Worm (Caenorhabditis elegans) whole organism, L3 larva: ENCODE data around the gene srh-70.
"Not testable (repeated sequence)": the region's sequence is repeated elsewhere in the genome, so short reads cannot be mapped to it uniquely, and the experiment has no call there.

Source experiments
- R02D3.7 ChIP-seq: fragments of 150-350 bp; optimal IDR thresholded peaks from 2 replicates; lab custom pipeline; 2014; ENCODE audit warnings: missing biosample characterization, missing genetic modification characterization
- aly-2 ChIP-seq: fragments of 150-350 bp; optimal IDR thresholded peaks from 2 replicates; lab custom pipeline; 2014; ENCODE audit warnings: missing biosample characterization, missing genetic modification characterization
- ama-1 ChIP-seq: fragments of 150-350 bp; optimal IDR thresholded peaks from 2 replicates; lab custom pipeline; 2018
- ceh-16 ChIP-seq: sonication (generic microtip); optimal IDR thresholded peaks from 2 replicates; lab custom pipeline; 2017; ENCODE audit warnings: missing biosample characterization, missing genetic modification characterization
- ceh-28 ChIP-seq: fragments of 150-350 bp; optimal IDR thresholded peaks from 2 replicates; lab custom pipeline; 2014; ENCODE audit warnings: missing biosample characterization, missing genetic modification reagents, missing genetic modification characterization
- ceh-9 ChIP-seq: sonication (generic microtip); optimal IDR thresholded peaks from 2 replicates; lab custom pipeline; 2018; ENCODE audit warnings: missing biosample characterization, missing genetic modification characterization
- daf-12 ChIP-seq: fragments of 150-350 bp; optimal IDR thresholded peaks from 2 replicates; lab custom pipeline; 2014; ENCODE audit warnings: missing biosample characterization, missing genetic modification reagents, missing genetic modification characterization
- egl-27 ChIP-seq: sonication (generic microtip); optimal IDR thresholded peaks from 4 replicates; lab custom pipeline; 2017; ENCODE audit warnings: missing biosample characterization, missing genetic modification reagents, missing genetic modification characterization
- elt-2 ChIP-seq: sonication (generic microtip); optimal IDR thresholded peaks from 2 replicates; lab custom pipeline; 2016; ENCODE audit warnings: missing genetic modification reagents, mild to moderate bottlenecking, missing genetic modification characterization, missing compliant biosample characterization
- elt-3 ChIP-seq, 3 experiments: fragments of 150-350 bp in 1 of 3; sonication (generic microtip) in 2 of 3; optimal IDR thresholded peaks; 2 replicates in 2 of 3; 4 replicates in 1 of 3; lab custom pipeline; 2014 to 2017; ENCODE audit warnings: missing biosample characterization in 3 of 3, missing genetic modification characterization in 3 of 3
- eor-1 ChIP-seq, 2 experiments: fragments of 150-350 bp; optimal IDR thresholded peaks; 2 replicates each; lab custom pipeline; 2014 to 2018; ENCODE audit warnings: missing biosample characterization in 2 of 2, missing genetic modification characterization in 2 of 2
- fkh-10 ChIP-seq: sonication (generic microtip); optimal IDR thresholded peaks from 2 replicates; lab custom pipeline; 2017; ENCODE audit warnings: missing biosample characterization, missing genetic modification reagents, missing genetic modification characterization
- fkh-2 ChIP-seq: fragments of 150-350 bp; optimal IDR thresholded peaks from 2 replicates; lab custom pipeline; 2014; ENCODE audit warnings: missing biosample characterization, missing genetic modification reagents, missing genetic modification characterization
- fos-1 ChIP-seq: fragments of 150-350 bp; optimal IDR thresholded peaks from 2 replicates; lab custom pipeline; 2014; ENCODE audit warnings: missing biosample characterization, missing genetic modification characterization
- lin-15B ChIP-seq: fragments of 150-350 bp; optimal IDR thresholded peaks from 2 replicates; lab custom pipeline; 2014; ENCODE audit warnings: missing biosample characterization, missing genetic modification characterization
- lin-39 ChIP-seq: fragments of 150-350 bp; optimal IDR thresholded peaks from 2 replicates; lab custom pipeline; 2018; ENCODE audit warnings: missing biosample characterization, missing genetic modification reagents, missing genetic modification characterization
- lsy-12 ChIP-seq: sonication (generic microtip); optimal IDR thresholded peaks from 2 replicates; lab custom pipeline; 2016; ENCODE audit warnings: mild to moderate bottlenecking, missing genetic modification characterization, missing compliant biosample characterization
- mml-1 ChIP-seq: fragments of 150-350 bp; sonication (generic microtip); optimal IDR thresholded peaks from 3 replicates; lab custom pipeline; 2014; ENCODE audit warnings: missing biosample characterization, missing genetic modification characterization
- nfya-1 ChIP-seq: sonication (generic microtip); optimal IDR thresholded peaks from 2 replicates; lab custom pipeline; 2017; ENCODE audit warnings: missing genetic modification characterization, mild to moderate bottlenecking, missing compliant biosample characterization, antibody characterized with exemption, moderate library complexity; ENCODE audit not compliant: insufficient read depth
- nhr-11 ChIP-seq: fragments of 150-350 bp; optimal IDR thresholded peaks from 2 replicates; lab custom pipeline; 2014; ENCODE audit warnings: missing biosample characterization, missing genetic modification characterization
- nhr-237 ChIP-seq: fragments of 150-350 bp; optimal IDR thresholded peaks from 2 replicates; lab custom pipeline; 2014; ENCODE audit warnings: missing biosample characterization, missing genetic modification characterization
- nhr-28 ChIP-seq: fragments of 150-350 bp; optimal IDR thresholded peaks from 2 replicates; lab custom pipeline; 2014; ENCODE audit warnings: missing biosample characterization, missing genetic modification characterization
- nhr-43 ChIP-seq: sonication (generic microtip); optimal IDR thresholded peaks from 2 replicates; lab custom pipeline; 2016; ENCODE audit warnings: mild to moderate bottlenecking, missing genetic modification characterization, missing compliant biosample characterization; ENCODE audit not compliant: poor library complexity, severe bottlenecking
- nhr-76 ChIP-seq: fragments of 150-350 bp; sonication (generic microtip); optimal IDR thresholded peaks from 5 replicates; lab custom pipeline; 2014; ENCODE audit warnings: missing biosample characterization, missing genetic modification characterization
- nhr-77 ChIP-seq: fragments of 150-350 bp; optimal IDR thresholded peaks from 2 replicates; lab custom pipeline; 2014; ENCODE audit warnings: missing biosample characterization, missing genetic modification characterization
- pha-4 ChIP-seq: fragments of 150-350 bp; optimal IDR thresholded peaks from 2 replicates; lab custom pipeline; 2014; ENCODE audit warnings: missing biosample characterization, missing genetic modification reagents, missing genetic modification characterization
- pqm-1 ChIP-seq: fragments of 150-350 bp; optimal IDR thresholded peaks from 2 replicates; lab custom pipeline; 2017; ENCODE audit warnings: missing biosample characterization, missing genetic modification characterization, inconsistent platforms
- sea-2 ChIP-seq: fragments of 150-350 bp; sonication (generic microtip); optimal IDR thresholded peaks from 4 replicates; lab custom pipeline; 2014; ENCODE audit warnings: missing biosample characterization, missing genetic modification reagents, missing genetic modification characterization
- tbx-2 ChIP-seq: sonication (generic microtip); optimal IDR thresholded peaks from 2 replicates; lab custom pipeline; 2016; ENCODE audit warnings: mild to moderate bottlenecking, missing genetic modification characterization, missing compliant biosample characterization
- unc-62 ChIP-seq: fragments of 150-350 bp; sonication (generic microtip); optimal IDR thresholded peaks from 4 replicates; lab custom pipeline; 2014; ENCODE audit warnings: missing biosample characterization, missing genetic modification reagents, missing genetic modification characterization
- zag-1 ChIP-seq: fragments of 150-350 bp; optimal IDR thresholded peaks from 2 replicates; lab custom pipeline; 2014; ENCODE audit warnings: missing biosample characterization, missing genetic modification characterization
- ztf-11 ChIP-seq: fragments of 150-350 bp; optimal IDR thresholded peaks from 2 replicates; lab custom pipeline; 2014; ENCODE audit warnings: missing biosample characterization, missing genetic modification characterization

Gene srh-70

DNA sequence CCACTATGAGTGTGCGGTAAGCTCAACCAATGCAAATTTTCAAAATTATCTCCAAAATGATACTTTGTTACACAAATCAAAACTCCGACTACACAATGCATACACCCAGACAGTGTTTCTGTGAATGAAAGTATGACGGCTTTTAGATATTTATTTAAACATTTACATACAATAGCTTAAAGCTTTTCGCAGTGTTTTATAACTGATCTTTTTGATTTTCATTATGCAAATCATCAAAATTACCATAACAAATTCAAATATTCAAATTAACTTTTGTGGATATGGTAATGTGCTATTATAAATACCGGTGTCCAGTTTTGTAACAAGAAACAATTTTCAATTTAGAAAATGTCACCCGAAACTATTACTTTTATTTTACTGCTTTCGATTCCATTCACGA, 27.8 kb upstream of the srh-70 start, which contains the start of the genes F49C5.5 and F49C5.10:
TSS of gene F49C5.5 (minus strand) at position 101 of the 400 bp plus-strand sequence.
TSS of gene F49C5.10 (plus strand) at position 344 of the 400 bp plus-strand sequence.
- TF ChIP-seq zag-1 (tag; lab: Kevin White, UChicago) (no peak), daf-12 (tag; lab: Kevin White, UChicago) (no peak), nhr-43 (no peak), pha-4 (tag; lab: Kevin White, UChicago) (no peak)
- TF ChIP-seq, all 47 proteins: peak for 0

ce11 chrII:12544533-12544932, 25.9 kb upstream of the srh-70 start, which contains the start of gene F49C5.9:
TSS of gene F49C5.9 (minus strand) at chrII:12544633.
- TF ChIP-seq aly-2 (tag; lab: Kevin White, UChicago) (no peak), mml-1 (tag; lab: Kevin White, UChicago) (no peak), nhr-76 (tag; lab: Kevin White, UChicago) (no peak), pqm-1 (no peak), ama-1 (no peak), ztf-11 (tag; lab: Kevin White, UChicago) (no peak), lin-39 (no peak), fkh-2 (tag; lab: Kevin White, UChicago) (no peak)
- TF ChIP-seq, all 47 proteins: peak for 0

ce11 chrII:12542594-12542997, 23.9 kb upstream of the srh-70 start:
- TF ChIP-seq elt-2 (tag; lab: Kevin White, UChicago) (peak; percentile 58), tbx-2 (no peak), nhr-28 (tag; lab: Kevin White, UChicago) (no peak)
- TF ChIP-seq, all 47 proteins: peak for 1

DNA sequence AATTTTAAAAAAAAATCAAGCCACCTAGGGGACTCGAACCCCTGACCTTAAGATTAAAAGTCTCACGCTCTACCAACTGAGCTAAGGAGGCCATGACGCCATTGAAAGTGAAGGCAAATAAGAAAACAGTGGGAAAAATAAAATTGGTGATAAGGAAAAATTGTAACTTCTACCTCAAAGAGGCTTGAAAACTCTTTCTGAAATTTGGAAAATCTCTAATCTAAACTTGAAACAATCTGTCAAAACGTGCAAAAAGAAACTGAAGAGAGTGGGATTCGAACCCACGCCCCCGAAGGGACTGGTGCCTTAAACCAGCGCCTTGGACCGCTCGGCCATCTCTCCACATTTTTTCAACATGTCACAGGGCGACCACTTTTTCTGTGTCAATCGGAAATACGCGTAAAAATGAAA, 23.0 kb upstream of the srh-70 start:
- TF ChIP-seq elt-2 (tag; lab: Kevin White, UChicago): peak; percentile 46
- TF ChIP-seq lsy-12 (tag; lab: Kevin White, UChicago): peak; percentile 38
- TF ChIP-seq nhr-43: peak; percentile 24
- TF ChIP-seq nfya-1 (tag; lab: Kevin White, UChicago): peak; percentile 23
- TF ChIP-seq, all 47 proteins: peak for 4; not testable (repeated sequence) for 43

ce11 chrII:12539395-12539794, 20.7 kb upstream of the srh-70 start:
- TF ChIP-seq nhr-77 (tag; lab: Kevin White, UChicago): no peak
- TF ChIP-seq egl-27 (tag; lab: Kevin White, UChicago): no peak
- no peak for TF ChIP-seq nhr-28 (tag; lab: Kevin White, UChicago)
- no peak for TF ChIP-seq unc-62 (GFP tag; lab: Kevin White, UChicago)
- TF ChIP-seq fos-1 (tag; lab: Kevin White, UChicago): no peak
- no peak for TF ChIP-seq lin-15B (tag; lab: Kevin White, UChicago)
- no peak for TF ChIP-seq fkh-10 (GFP tag; lab: Kevin White, UChicago)
- TF ChIP-seq elt-3 (tag; optimal IDR thresholded peaks at IDR 0.05; lab: Kevin White, UChicago): no peak
- TF ChIP-seq daf-12 (tag; lab: Kevin White, UChicago): no peak
- no peak for TF ChIP-seq sea-2

DNA sequence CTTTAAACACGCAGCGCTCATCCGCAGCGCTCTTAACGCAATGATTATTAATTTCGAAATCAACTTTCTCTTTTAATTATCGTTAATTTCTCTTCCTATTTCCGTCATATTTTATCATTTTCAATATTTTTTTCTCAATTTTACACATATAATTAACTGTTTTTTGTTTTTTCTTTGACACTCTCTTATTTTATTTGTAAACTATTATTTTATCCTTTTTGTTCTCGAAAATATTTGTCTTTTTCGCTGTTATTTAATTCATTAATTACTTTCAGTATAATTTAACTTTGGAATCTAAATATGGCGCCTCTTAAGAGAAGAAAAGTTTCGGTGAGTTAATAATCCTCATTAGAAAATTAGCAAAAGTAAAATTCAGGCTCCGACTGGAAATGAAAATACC, 17.5 kb upstream of the srh-70 start, which contains the start of gene F49C5.3:
TSS of gene F49C5.3 (plus strand) at position 301 of the 400 bp plus-strand sequence.
- not testable (repeated sequence) for TF ChIP-seq R02D3.7 (tag; lab: Kevin White, UChicago); elt-3 (tag; optimal IDR thresholded peaks at IDR 0.05; lab: Kevin White, UChicago); nhr-11 (tag; lab: Kevin White, UChicago)

- TF ChIP-seq ztf-11 (tag; lab: Kevin White, UChicago): no peak
- TF ChIP-seq unc-62 (GFP tag; lab: Kevin White, UChicago): no peak
- TF ChIP-seq nhr-237 (tag; lab: Kevin White, UChicago): no peak
- TF ChIP-seq nhr-28 (tag; lab: Kevin White, UChicago): no peak
- TF ChIP-seq ceh-16 (tag; lab: Kevin White, UChicago): no peak
- TF ChIP-seq daf-12 (tag; lab: Kevin White, UChicago): no peak
- no peak for TF ChIP-seq tbx-2
- no peak for TF ChIP-seq eor-1 (tag; optimal IDR thresholded peaks at IDR 0.05; lab: Kevin White, UChicago)
- no peak for TF ChIP-seq mml-1 (tag; lab: Kevin White, UChicago)
- no peak for TF ChIP-seq fos-1 (tag; lab: Kevin White, UChicago)
- no peak for TF ChIP-seq egl-27 (tag; lab: Kevin White, UChicago)
- TF ChIP-seq R02D3.7 (tag; lab: Kevin White, UChicago): no peak
- no peak for TF ChIP-seq sea-2
- TF ChIP-seq nhr-76 (tag; lab: Kevin White, UChicago): no peak
- TF ChIP-seq ceh-28: no peak
- no peak for TF ChIP-seq elt-3 (tag; optimal IDR thresholded peaks at IDR 0.05; lab: Kevin White, UChicago)
- TF ChIP-seq nhr-77 (tag; lab: Kevin White, UChicago): no peak
- no peak for TF ChIP-seq ceh-9
- TF ChIP-seq fkh-10 (GFP tag; lab: Kevin White, UChicago): no peak
These were observed 16.7 kb upstream of the srh-70 start, which contains the start of gene nimk-1 for ce11 chrII:12535297-12535803. TSS of gene nimk-1 (plus strand) at chrII:12535753.
